Worm (Caenorhabditis elegans) whole organism, late embryonic: ENCODE results near the gene Y58A7A.2.

Experiments
- K02D7.2 ChIP-seq: sonication (generic microtip); optimal IDR thresholded peaks from 2 replicates; lab custom pipeline; 2017; ENCODE audit warnings: mild to moderate bottlenecking, missing genetic modification characterization, missing compliant biosample characterization
- Y22D7AL.16 ChIP-seq: sonication (generic microtip); optimal IDR thresholded peaks from 2 replicates; lab custom pipeline; 2016; ENCODE audit warnings: missing genetic modification characterization, missing compliant biosample characterization
- ceh-14 ChIP-seq: sonication (generic microtip); optimal IDR thresholded peaks from 2 replicates; lab custom pipeline; 2016; ENCODE audit warnings: missing genotype, missing genetic modification characterization, missing compliant biosample characterization
- ceh-34 ChIP-seq: sonication (generic microtip); optimal IDR thresholded peaks from 2 replicates; lab custom pipeline; 2016; ENCODE audit warnings: mild to moderate bottlenecking, missing genetic modification characterization, missing compliant biosample characterization
- gmeb-2 ChIP-seq: sonication (generic microtip); optimal IDR thresholded peaks from 2 replicates; lab custom pipeline; 2016; ENCODE audit warnings: missing genetic modification characterization, inconsistent platforms, missing compliant biosample characterization
- hlh-30 ChIP-seq: sonication (generic microtip); optimal IDR thresholded peaks from 2 replicates; lab custom pipeline; 2017; ENCODE audit warnings: antibody characterized with exemption, missing genetic modification characterization, missing compliant biosample characterization; ENCODE audit not compliant: insufficient read depth
- npax-4 ChIP-seq: sonication (generic microtip); optimal IDR thresholded peaks from 2 replicates; lab custom pipeline; 2016; ENCODE audit warnings: missing genetic modification characterization, missing compliant biosample characterization
- pha-2 ChIP-seq: sonication (generic microtip); optimal IDR thresholded peaks from 2 replicates; lab custom pipeline; 2017; ENCODE audit warnings: mild to moderate bottlenecking, missing genetic modification characterization, missing compliant biosample characterization
- pqm-1 ChIP-seq: sonication (generic microtip); optimal IDR thresholded peaks from 2 replicates; lab custom pipeline; 2016; ENCODE audit warnings: missing genetic modification characterization, missing compliant biosample characterization
- sox-4 ChIP-seq: sonication (generic microtip); optimal IDR thresholded peaks from 2 replicates; lab custom pipeline; 2017; ENCODE audit warnings: mild to moderate bottlenecking, missing genetic modification characterization, inconsistent platforms, missing compliant biosample characterization
- tbx-2 ChIP-seq: sonication (generic microtip); optimal IDR thresholded peaks from 2 replicates; lab custom pipeline; 2016; ENCODE audit warnings: missing genetic modification characterization, missing compliant biosample characterization

DNA sequence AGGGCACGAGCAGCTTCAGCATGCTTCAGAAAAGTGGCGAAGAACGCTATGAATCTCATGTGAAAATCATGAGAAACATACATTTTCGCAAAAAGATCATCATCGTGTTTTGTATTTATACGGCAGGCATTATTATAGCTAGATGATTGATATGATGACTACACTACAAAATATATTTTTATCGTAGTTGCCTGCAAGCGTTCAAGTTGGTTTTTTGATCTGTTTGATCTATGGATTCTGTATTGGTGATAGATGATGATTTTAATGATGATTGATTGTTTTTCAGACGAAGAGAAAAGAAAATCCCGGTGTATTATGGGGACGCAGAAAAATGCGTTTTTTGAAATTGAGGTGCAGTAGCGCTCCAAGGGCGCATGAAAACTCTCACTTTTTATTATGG lies 38.7 kb upstream of the Y58A7A.2 start, which contains the start of gene ugt-63:
- TF ChIP-seq ceh-14 (no peak), Y22D7AL.16 (tag; lab: Kevin White, UChicago) (no peak), pqm-1 (no peak), gmeb-2 (no peak), hlh-30 (tag; lab: Kevin White, UChicago) (no peak), tbx-2 (tag; lab: Kevin White, UChicago) (no peak), ceh-34 (no peak), npax-4 (tag; lab: Kevin White, UChicago) (no peak), pha-2 (tag; lab: Kevin White, UChicago) (no peak), sox-4 (no peak), K02D7.2 (tag; lab: Kevin White, UChicago) (no peak)
